Worm (Caenorhabditis elegans): ENCODE results near the gene Y38H6C.8.

Y38H6C.8 gene

DNA sequence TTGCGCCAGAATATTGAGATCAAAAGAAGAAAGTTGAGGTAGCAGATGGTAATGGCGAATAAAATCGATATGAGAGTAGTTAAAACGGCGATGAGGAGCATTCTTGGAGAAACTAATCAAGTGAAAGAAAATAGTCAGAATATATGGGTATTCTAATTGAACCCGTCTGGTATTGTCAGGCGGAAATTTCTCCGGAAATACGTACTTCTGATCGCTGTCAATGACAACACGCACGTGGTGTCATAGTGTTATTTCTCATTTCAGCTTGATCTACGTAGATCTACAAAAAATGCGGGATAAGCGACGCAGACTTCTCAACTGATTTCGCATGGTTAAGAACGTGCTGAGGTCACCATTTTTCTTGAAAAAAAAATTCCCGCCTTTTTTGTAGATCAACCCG lies 21.4 kb upstream of the Y38H6C.8 start, which contains the start of gene srbc-79:
Gene srbc-79 (minus strand): TSS at position 101 of the 400 bp plus-strand sequence.
- TF ChIP-seq mel-28 (tag; optimal IDR thresholded peaks at IDR 0.05; ENCODE audit: borderline replicate concordance) (no peak), zfh-2 (GFP tag; conservative IDR thresholded peaks at IDR 0.05) (no peak)

DNA sequence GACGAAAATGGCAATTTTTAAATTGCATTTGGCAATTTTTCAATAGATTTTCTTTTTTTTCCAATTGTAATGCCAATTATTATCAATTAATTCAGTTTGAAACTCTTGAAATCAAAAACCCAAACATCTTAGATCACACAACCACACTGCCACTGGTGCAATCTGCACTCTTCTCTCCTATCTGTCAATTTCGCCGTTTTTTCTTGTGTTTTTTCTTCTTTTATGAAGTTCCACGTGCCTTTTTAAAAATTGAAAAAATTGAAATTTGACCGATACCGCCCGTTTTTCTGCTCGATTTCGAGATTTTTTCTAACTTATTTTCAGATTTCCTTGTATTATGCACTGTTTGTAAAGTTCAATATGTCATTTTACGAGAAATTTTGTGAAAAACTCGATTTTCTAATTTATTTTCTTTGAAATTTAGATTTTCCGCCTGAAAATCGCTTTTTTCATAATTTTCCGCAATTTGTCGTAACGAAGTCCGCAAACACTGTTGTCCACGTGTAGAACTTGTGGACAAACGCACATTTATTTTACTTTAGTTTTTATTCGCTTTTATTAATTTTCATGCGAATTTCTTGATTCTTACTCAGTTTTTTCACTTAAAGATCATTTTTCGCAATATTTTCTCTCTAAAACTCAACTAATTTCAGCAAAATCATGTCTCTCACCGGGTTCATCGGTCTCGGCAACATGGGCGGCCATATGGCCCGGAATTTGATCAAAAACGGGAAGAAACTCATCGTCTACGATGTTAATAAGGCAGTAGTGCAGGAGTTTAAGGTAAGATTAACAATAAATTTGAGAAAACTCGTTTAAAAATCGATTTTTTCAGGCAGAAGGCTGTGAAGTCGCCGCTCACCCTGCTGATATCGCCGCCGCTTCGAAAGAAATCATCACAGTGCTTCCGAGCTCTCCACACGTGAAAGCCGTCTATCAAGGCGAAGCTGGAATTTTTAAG lies 20.2 kb upstream of the Y38H6C.8 start, which contains the start of gene B0250.5:
Gene B0250.5 (plus strand): TSS at position 654 of the 961 bp plus-strand sequence.
- TF ChIP-seq nhr-80 (tag; optimal IDR thresholded peaks at IDR 0.05) (peak; percentile 52), let-607 (tag; optimal IDR thresholded peaks at IDR 0.05) (peak; percentile 48 to 79), dox-1 (GFP tag; IDR thresholded peaks at IDR 0.05) (no peak), F10E7.11 (tag; optimal IDR thresholded peaks at IDR 0.05) (no peak), D2030.7 (GFP tag; IDR thresholded peaks at IDR 0.05) (peak; percentile 26; the same call in 1 of the 2 replicates), attf-5 (GFP tag; optimal IDR thresholded peaks at IDR 0.05) (no peak), B0035.1 (tag; optimal IDR thresholded peaks at IDR 0.05) (no peak), zim-3 (tag; optimal IDR thresholded peaks at IDR 0.05) (no peak), hlh-26 (GFP tag; conservative IDR thresholded peaks at IDR 0.05) (no peak), Y56A3A.18 (GFP tag; IDR thresholded peaks at IDR 0.05) (no peak), fkh-3 (tag; optimal IDR thresholded peaks at IDR 0.05) (no peak), him-1 (tag; optimal IDR thresholded peaks at IDR 0.05) (no peak), lin-35 (GFP tag; optimal IDR thresholded peaks at IDR 0.05) (peak in 1 of 3 experiments; percentile 61), sea-2 (GFP tag; IDR thresholded peaks at IDR 0.05) (no peak), lin-40 (tag; optimal IDR thresholded peaks at IDR 0.05) (peak; percentile 32)

DNA sequence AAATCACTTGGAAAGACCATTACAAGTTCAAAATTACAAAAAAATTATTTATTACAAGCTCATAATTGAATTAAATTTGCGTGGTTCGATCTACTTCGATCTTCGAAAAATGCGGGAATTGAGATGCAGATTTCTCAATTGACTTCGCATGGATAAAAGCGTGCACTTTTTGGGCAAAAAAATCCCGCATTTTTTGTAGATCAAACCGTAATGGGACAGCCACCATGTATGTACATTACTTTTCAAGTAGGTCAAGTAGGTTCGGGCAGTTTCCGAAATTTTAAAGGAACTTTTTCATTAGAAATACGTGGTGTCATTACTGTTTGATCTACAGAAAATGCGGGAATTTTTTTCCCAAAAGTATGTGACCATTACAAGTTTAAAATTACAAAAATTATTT lies 16.2 kb upstream of the Y38H6C.8 start:
- peak; percentile 14; the same call in 1 of the 2 replicates for TF ChIP-seq lir-1 (GFP tag; conservative IDR thresholded peaks at IDR 0.05)
- TF ChIP-seq nhr-80 (tag; optimal IDR thresholded peaks at IDR 0.05) = peak; percentile 61
- TF ChIP-seq bed-1 (GFP tag; IDR thresholded peaks at IDR 0.05) = 0 out of 2 replicates have a peak, but pooled peaks have one; percentile 60
- peak; percentile 66 for TF ChIP-seq Y56A3A.18 (GFP tag; IDR thresholded peaks at IDR 0.05)
- 0 out of 2 replicates have a peak, but pooled peaks have one; percentile 14 for TF ChIP-seq F33H1.4 (GFP tag; IDR thresholded peaks at IDR 0.05)
- no peak for TF ChIP-seq snpc-3.4 (tag; optimal IDR thresholded peaks at IDR 0.05)
- peak; percentile 21 for TF ChIP-seq athp-1 (tag; optimal IDR thresholded peaks at IDR 0.05)
- 0 out of 2 replicates have a peak, but pooled peaks have one; percentile 22 for TF ChIP-seq D2030.7 (GFP tag; IDR thresholded peaks at IDR 0.05)
- 0 out of 2 replicates have a peak, but pooled peaks have one; percentile 9 for TF ChIP-seq hmg-20 (GFP tag; IDR thresholded peaks at IDR 0.05)
- TF ChIP-seq mel-28 (tag; optimal IDR thresholded peaks at IDR 0.05; ENCODE audit: borderline replicate concordance) = no peak
- TF ChIP-seq B0336.3 (GFP tag; IDR thresholded peaks at IDR 0.05) = peak; percentile 89
- TF ChIP-seq fkh-3 (tag; optimal IDR thresholded peaks at IDR 0.05) = no peak
- TF ChIP-seq pha-4 (tag; optimal IDR thresholded peaks at IDR 0.05) = no peak
- TF ChIP-seq ccch-3 (GFP tag; optimal IDR thresholded peaks at IDR 0.05) = no peak
- no peak for TF ChIP-seq nfya-2 (GFP tag; IDR thresholded peaks at IDR 0.05)
- no peak for TF ChIP-seq K12H6.12 (tag; optimal IDR thresholded peaks at IDR 0.05)
- no peak for TF ChIP-seq ama-1 (optimal IDR thresholded peaks at IDR 0.05)
- TF ChIP-seq ama-1 (GFP tag; optimal IDR thresholded peaks at IDR 0.05) = no peak
- no peak for TF ChIP-seq snpc-4 (GFP tag; optimal IDR thresholded peaks at IDR 0.05)
- peak in 1 of 4 experiments; percentile 23 for TF ChIP-seq snpc-4 (tag; optimal IDR thresholded peaks at IDR 0.05)
- TF ChIP-seq him-1 (tag; optimal IDR thresholded peaks at IDR 0.05) = no peak
- peak; percentile 67 for TF ChIP-seq tlf-1 (GFP tag; optimal IDR thresholded peaks at IDR 0.05)
- TF ChIP-seq zim-3 (tag; optimal IDR thresholded peaks at IDR 0.05) = peak; percentile 4
- TF ChIP-seq repo-1 (tag; optimal IDR thresholded peaks at IDR 0.05) = peak; percentile 92
- TF ChIP-seq attf-5 (GFP tag; optimal IDR thresholded peaks at IDR 0.05) = no peak
- TF ChIP-seq hsf-1 (GFP tag; IDR thresholded peaks at IDR 0.05) = peak; percentile 51; the same call in 1 of the 2 replicates
- TF ChIP-seq madf-6 (GFP tag; IDR thresholded peaks at IDR 0.05) = peak; percentile 67
- peak; percentile 54 for TF ChIP-seq F52B5.7 (tag; optimal IDR thresholded peaks at IDR 0.05)
- peak; percentile 80 for TF ChIP-seq atf-7 (tag; optimal IDR thresholded peaks at IDR 0.05)
- TF ChIP-seq nhr-90 (tag; optimal IDR thresholded peaks at IDR 0.05) = peak; percentile 74
- peak; percentile 42; the same call in 1 of the 2 replicates for TF ChIP-seq ceh-91 (GFP tag; IDR thresholded peaks at IDR 0.05)
- TF ChIP-seq nhr-179 (tag; optimal IDR thresholded peaks at IDR 0.05) = peak; percentile 4
- TF ChIP-seq xnd-1 (tag; optimal IDR thresholded peaks at IDR 0.05) = peak; percentile 47
- TF ChIP-seq F10E7.11 (tag; optimal IDR thresholded peaks at IDR 0.05) = peak; percentile 41

All from whole organism, young adult.